Fruit fly (Drosophila melanogaster) whole organism, wandering third instar larva: ENCODE measurements around the gene CG32669.

ENCODE experiments used
- Abd-B ChIP-seq: fragments of >200 bp; optimal IDR thresholded peaks from 2 replicates; lab custom pipeline; 2017; ENCODE audit warnings: missing biosample characterization, missing genetic modification characterization
- CG32264 ChIP-seq: fragments of 200-800 bp; sonication (Bioruptor generic); optimal IDR thresholded peaks from 2 replicates; lab custom pipeline; 2016; ENCODE audit warnings: missing biosample characterization, missing genetic modification characterization
- CG9705 ChIP-seq: fragments of 200-800 bp; sonication (Bioruptor generic); optimal IDR thresholded peaks from 2 replicates; lab custom pipeline; 2018; ENCODE audit warnings: missing biosample characterization, mild to moderate bottlenecking, missing genetic modification characterization
- CrebA ChIP-seq: fragments of 200-800 bp; sonication (Bioruptor generic); optimal IDR thresholded peaks from 2 replicates; lab custom pipeline; 2016; ENCODE audit warnings: missing biosample characterization, mild to moderate bottlenecking, missing genetic modification characterization, borderline replicate concordance
- Dfd ChIP-seq: fragments of >200 bp; optimal IDR thresholded peaks from 2 replicates; lab custom pipeline; 2017; ENCODE audit warnings: missing biosample characterization, missing genetic modification characterization
- Dif ChIP-seq: fragments of 200-275, 200-300 bp; sonication (Bioruptor generic); optimal IDR thresholded peaks from 2 replicates; lab custom pipeline; 2018; ENCODE audit warnings: missing biosample characterization, missing genetic modification characterization; ENCODE audit not compliant: partially characterized antibody
- GATAd ChIP-seq: sonication (Bioruptor generic); optimal IDR thresholded peaks from 2 replicates; lab custom pipeline; 2016; ENCODE audit warnings: missing biosample characterization, missing genetic modification characterization
- HLH106 ChIP-seq: fragments of 200-800 bp; optimal IDR thresholded peaks from 3 replicates; lab custom pipeline; 2019; ENCODE audit warnings: missing biosample characterization, mild to moderate bottlenecking, missing genetic modification characterization, moderate library complexity
- Hnf4 ChIP-seq: fragments of 200-800 bp; sonication (Bioruptor generic); optimal IDR thresholded peaks from 2 replicates; lab custom pipeline; 2016; ENCODE audit warnings: missing biosample characterization, mild to moderate bottlenecking, missing genetic modification characterization
- Hr78 ChIP-seq: fragments of >200 bp; optimal IDR thresholded peaks from 2 replicates; lab custom pipeline; 2017; ENCODE audit warnings: missing biosample characterization, missing genetic modification characterization
- Hr83 ChIP-seq: fragments of 200-300 bp; sonication (Bioruptor generic); optimal IDR thresholded peaks from 2 replicates; lab custom pipeline; 2016; ENCODE audit warnings: missing biosample characterization, mild to moderate bottlenecking, missing genetic modification characterization, moderate library complexity; ENCODE audit not compliant: poor library complexity, severe bottlenecking
- Jra ChIP-seq: sonication (Bioruptor generic); optimal IDR thresholded peaks from 2 replicates; lab custom pipeline; 2016; ENCODE audit warnings: missing biosample characterization, missing genetic modification characterization
- Mio ChIP-seq: sonication (Bioruptor generic); optimal IDR thresholded peaks from 2 replicates; lab custom pipeline; 2016; ENCODE audit warnings: missing biosample characterization, missing genetic modification characterization
- Myc ChIP-seq: fragments of >200 bp; optimal IDR thresholded peaks from 2 replicates; lab custom pipeline; 2017
- N ChIP-seq: fragments of >200 bp; optimal IDR thresholded peaks from 2 replicates; lab custom pipeline; 2018; ENCODE audit warnings: missing biosample characterization, missing external identifiers, missing genetic modification characterization
- OdsH ChIP-seq: fragments of 200-800 bp; sonication (Bioruptor generic); optimal IDR thresholded peaks from 2 replicates; lab custom pipeline; 2016; ENCODE audit warnings: missing biosample characterization, mild to moderate bottlenecking, missing genetic modification characterization
- Rel ChIP-seq, 2 experiments: fragments of 200-800 bp; sonication (Bioruptor generic) in 1 of 2; optimal IDR thresholded peaks; 2 replicates in 1 of 2; 3 replicates in 1 of 2; lab custom pipeline; 2016 to 2019; ENCODE audit warnings: mild to moderate bottlenecking in 2 of 2, missing biosample characterization in 2 of 2, missing genetic modification characterization in 2 of 2, moderate library complexity in 1 of 2
- Sp1 ChIP-seq: fragments of 200-800 bp; sonication (Bioruptor generic); optimal IDR thresholded peaks from 3 replicates; lab custom pipeline; 2019; ENCODE audit warnings: missing biosample characterization, mild to moderate bottlenecking, missing genetic modification characterization, moderate library complexity
- Vsx2 ChIP-seq: fragments of 200-300, 225-300 bp; sonication (Bioruptor generic); optimal IDR thresholded peaks from 2 replicates; lab custom pipeline; 2018; ENCODE audit warnings: missing biosample characterization, missing genetic modification characterization; ENCODE audit not compliant: partially characterized antibody
- br ChIP-seq: fragments of 200-800 bp; sonication (Bioruptor generic); optimal IDR thresholded peaks from 2 replicates; lab custom pipeline; 2016; ENCODE audit warnings: missing biosample characterization, missing genetic modification characterization
- brk ChIP-seq: fragments of 200-800 bp; sonication (Bioruptor generic); optimal IDR thresholded peaks from 2 replicates; lab custom pipeline; 2016; ENCODE audit warnings: missing biosample characterization, mild to moderate bottlenecking, missing genetic modification characterization
- dl ChIP-seq, 2 experiments: fragments of 175-275, 200-275 bp in 1 of 2; fragments of 200-275 bp in 1 of 2; sonication (Bioruptor generic); optimal IDR thresholded peaks; lab custom pipeline; 2018; ENCODE audit warnings: mild to moderate bottlenecking in 2 of 2, missing biosample characterization in 2 of 2, missing genetic modification characterization in 2 of 2, moderate library complexity in 2 of 2; ENCODE audit not compliant: partially characterized antibody in 2 of 2, insufficient read depth in 1 of 2
- dmrt93B ChIP-seq: fragments of 200-800 bp; sonication (Bioruptor generic); optimal IDR thresholded peaks from 2 replicates; lab custom pipeline; 2018; ENCODE audit warnings: missing biosample characterization, mild to moderate bottlenecking, missing genetic modification characterization
- dsf ChIP-seq: sonication (Bioruptor generic); optimal IDR thresholded peaks from 2 replicates; lab custom pipeline; 2016; ENCODE audit warnings: missing biosample characterization, missing genetic modification characterization, borderline replicate concordance
- ey ChIP-seq: fragments of 200-800 bp; sonication (Bioruptor generic); optimal IDR thresholded peaks from 2 replicates; lab custom pipeline; 2016; ENCODE audit warnings: missing biosample characterization, missing genetic modification characterization
- foxo ChIP-seq, 2 experiments: fragments of 200-800 bp; sonication (Bioruptor generic); optimal IDR thresholded peaks; 2 replicates in 1 of 2; 3 replicates in 1 of 2; lab custom pipeline; 2016 to 2017; ENCODE audit warnings: missing biosample characterization in 2 of 2, missing genetic modification characterization in 2 of 2
- fru ChIP-seq: fragments of 200-800 bp; sonication (Bioruptor generic); optimal IDR thresholded peaks from 3 replicates; lab custom pipeline; 2016; ENCODE audit warnings: missing biosample characterization, mild to moderate bottlenecking, missing genetic modification characterization
- h ChIP-seq: fragments of 200-800 bp; sonication (Bioruptor generic); optimal IDR thresholded peaks from 3 replicates; lab custom pipeline; 2016; ENCODE audit warnings: missing biosample characterization, mild to moderate bottlenecking, missing genetic modification characterization
- jim ChIP-seq: fragments of 175-275, 200-325 bp; sonication (Bioruptor generic); optimal IDR thresholded peaks from 2 replicates; lab custom pipeline; 2016; ENCODE audit warnings: missing biosample characterization, mild to moderate bottlenecking, missing genetic modification characterization
- lola ChIP-seq: fragments of >200 bp; optimal IDR thresholded peaks from 2 replicates; lab custom pipeline; 2017; ENCODE audit warnings: missing biosample characterization, missing genetic modification characterization
- pan ChIP-seq: fragments of >200 bp; optimal IDR thresholded peaks from 2 replicates; lab custom pipeline; 2017
- psq ChIP-seq: fragments of 200-800 bp; sonication (Bioruptor generic); optimal IDR thresholded peaks from 3 replicates; lab custom pipeline; 2017; ENCODE audit warnings: missing biosample characterization, mild to moderate bottlenecking, missing genetic modification characterization, moderate library complexity
- rgr ChIP-seq: fragments of 200-800 bp; sonication (Bioruptor generic); optimal IDR thresholded peaks from 3 replicates; lab custom pipeline; 2016; ENCODE audit warnings: missing biosample characterization, mild to moderate bottlenecking, missing genetic modification characterization
- sage ChIP-seq: fragments of 200-800 bp; sonication (Bioruptor generic); optimal IDR thresholded peaks from 2 replicates; lab custom pipeline; 2016; ENCODE audit warnings: missing biosample characterization, mild to moderate bottlenecking, missing genetic modification characterization
- sv ChIP-seq: fragments of 200-800 bp; sonication (Bioruptor generic); optimal IDR thresholded peaks from 3 replicates; lab custom pipeline; 2016; ENCODE audit warnings: missing biosample characterization, missing genetic modification characterization
- tai ChIP-seq: sonication (Bioruptor generic); optimal IDR thresholded peaks from 2 replicates; lab custom pipeline; 2016; ENCODE audit warnings: missing biosample characterization, missing genetic modification characterization
- usp ChIP-seq: fragments of >200 bp; optimal IDR thresholded peaks from 2 replicates; lab custom pipeline; 2017; ENCODE audit warnings: missing biosample characterization, missing genetic modification characterization
- woc ChIP-seq: sonication (Bioruptor generic); optimal IDR thresholded peaks from 2 replicates; lab custom pipeline; 2016; ENCODE audit warnings: missing biosample characterization, mild to moderate bottlenecking, missing genetic modification characterization

The CG32669 gene

dm6 chrX:10886418-10886817 is 41.5 kb upstream of the CG32669 start:
- TF ChIP-seq Vsx2 (GFP tag; lab: Kevin White, UChicago) (no peak), h (peak; percentile 37), CG32264 (GFP tag; lab: Kevin White, UChicago) (no peak), CrebA (no peak), rgr (GFP tag; lab: Kevin White, UChicago) (peak; percentile 16), sv (GFP tag; lab: Kevin White, UChicago) (no peak), br (GFP tag; lab: Kevin White, UChicago) (peak; percentile 21), Jra (GFP tag; lab: Kevin White, UChicago) (no peak), brk (GFP tag; lab: Kevin White, UChicago) (no peak), pan (no peak), foxo (GFP tag; optimal IDR thresholded peaks at IDR 0.05; lab: Kevin White, UChicago) (peak in 1 of 2 experiments; percentile 46), tai (GFP tag; lab: Kevin White, UChicago) (no peak), HLH106 (no peak), Hnf4 (GFP tag; lab: Kevin White, UChicago) (no peak), Myc (no peak), usp (GFP tag; lab: Kevin White, UChicago) (no peak), Dfd (GFP tag; lab: Kevin White, UChicago) (no peak), psq (GFP tag; lab: Kevin White, UChicago) (no peak), dmrt93B (GFP tag; lab: Kevin White, UChicago) (no peak), ey (GFP tag; lab: Kevin White, UChicago) (peak; percentile 18), OdsH (GFP tag; lab: Kevin White, UChicago) (no peak), CG9705 (GFP tag; lab: Kevin White, UChicago) (no peak), fru (peak; percentile 30), Sp1 (GFP tag; lab: Kevin White, UChicago) (no peak), dl (GFP tag; optimal IDR thresholded peaks at IDR 0.05; lab: Kevin White, UChicago; ENCODE audit: insufficient read depth in 1 of 2, partially characterized antibody in 2 of 2) (no peak), Abd-B (GFP tag; lab: Kevin White, UChicago) (no peak), lola (no peak)

dm6 chrX:10883740-10884139 is 38.9 kb upstream of the CG32669 start:
- TF ChIP-seq Hr78 (GFP tag; lab: Kevin White, UChicago) (no peak), woc (no peak), foxo (GFP tag; optimal IDR thresholded peaks at IDR 0.05; lab: Kevin White, UChicago) (no peak), fru (no peak), Mio (GFP tag; lab: Kevin White, UChicago) (no peak), pan (no peak)

dm6 chrX:10882786-10883185 is 37.9 kb upstream of the CG32669 start:
- TF ChIP-seq sage (GFP tag; lab: Kevin White, UChicago) (no peak), jim (GFP tag; lab: Kevin White, UChicago) (no peak), GATAd (GFP tag; lab: Kevin White, UChicago) (no peak), h (peak; percentile 13), Rel (GFP tag; optimal IDR thresholded peaks at IDR 0.05; lab: Kevin White, UChicago) (no peak), Rel (tag; optimal IDR thresholded peaks at IDR 0.05; lab: Kevin White, UChicago) (peak; percentile 8)
- TF ChIP-seq, all 38 proteins: peak for 2

- TF ChIP-seq tai (GFP tag; lab: Kevin White, UChicago) (no peak), Abd-B (GFP tag; lab: Kevin White, UChicago) (no peak), Myc (no peak), GATAd (GFP tag; lab: Kevin White, UChicago) (no peak), sage (GFP tag; lab: Kevin White, UChicago) (no peak), br (GFP tag; lab: Kevin White, UChicago) (no peak), OdsH (GFP tag; lab: Kevin White, UChicago) (peak; percentile 2), psq (GFP tag; lab: Kevin White, UChicago) (no peak), dl (GFP tag; optimal IDR thresholded peaks at IDR 0.05; lab: Kevin White, UChicago; ENCODE audit: insufficient read depth in 1 of 2, partially characterized antibody in 2 of 2) (no peak), dsf (GFP tag; lab: Kevin White, UChicago) (no peak), Hr78 (GFP tag; lab: Kevin White, UChicago) (no peak), Dif (GFP tag; lab: Kevin White, UChicago) (no peak), brk (GFP tag; lab: Kevin White, UChicago) (no peak), ey (GFP tag; lab: Kevin White, UChicago) (no peak), sv (GFP tag; lab: Kevin White, UChicago) (no peak), foxo (GFP tag; optimal IDR thresholded peaks at IDR 0.05; lab: Kevin White, UChicago) (peak in 1 of 2 experiments; percentile 10), Mio (GFP tag; lab: Kevin White, UChicago) (no peak), lola (no peak), Hr83 (no peak), Hnf4 (GFP tag; lab: Kevin White, UChicago) (no peak), rgr (GFP tag; lab: Kevin White, UChicago) (no peak), N (GFP tag; lab: Kevin White, UChicago) (no peak), Jra (GFP tag; lab: Kevin White, UChicago) (no peak), Rel (GFP tag; optimal IDR thresholded peaks at IDR 0.05; lab: Kevin White, UChicago) (no peak), Rel (tag; optimal IDR thresholded peaks at IDR 0.05; lab: Kevin White, UChicago) (peak; percentile 75), jim (GFP tag; lab: Kevin White, UChicago) (no peak), fru (peak; percentile 61), usp (GFP tag; lab: Kevin White, UChicago) (no peak), h (no peak), pan (no peak), Dfd (GFP tag; lab: Kevin White, UChicago) (no peak), CG9705 (GFP tag; lab: Kevin White, UChicago) (no peak)
Measured at dm6 chrX:10877087-10877935, 32.4 kb upstream of the CG32669 start, which contains the start of gene CG1637. Gene CG1637 (minus strand): TSS chrX:10877893.
